Worm (Caenorhabditis elegans) whole organism, midembryonic: ENCODE data around the gene nhr-252.

Experiments used
- cog-1 ChIP-seq: sonication (generic microtip); optimal IDR thresholded peaks from 2 replicates; lab custom pipeline; 2016; ENCODE audit warnings: missing genetic modification characterization, missing compliant biosample characterization
- flt-1 ChIP-seq: fragments of 200-800 bp; sonication (Bioruptor generic); IDR thresholded peaks from 2 replicates; pipeline ENCODE4 v1.3.6; 2022; ENCODE audit warnings: missing genetic modification characterization, missing compliant biosample characterization
- ref-1 ChIP-seq: fragments of 200-800 bp; sonication (Bioruptor generic); conservative IDR thresholded peaks from 2 replicates; pipeline ENCODE4 v1.3.6; 2022; ENCODE audit warnings: missing genetic modification reagents, missing genetic modification characterization, missing compliant biosample characterization
- ztf-29 ChIP-seq: fragments of 200-800 bp; sonication (Bioruptor generic); IDR thresholded peaks from 2 replicates; pipeline ENCODE4 v1.3.6; 2022; ENCODE audit warnings: missing genetic modification reagents, missing genetic modification characterization, missing compliant biosample characterization

DNA sequence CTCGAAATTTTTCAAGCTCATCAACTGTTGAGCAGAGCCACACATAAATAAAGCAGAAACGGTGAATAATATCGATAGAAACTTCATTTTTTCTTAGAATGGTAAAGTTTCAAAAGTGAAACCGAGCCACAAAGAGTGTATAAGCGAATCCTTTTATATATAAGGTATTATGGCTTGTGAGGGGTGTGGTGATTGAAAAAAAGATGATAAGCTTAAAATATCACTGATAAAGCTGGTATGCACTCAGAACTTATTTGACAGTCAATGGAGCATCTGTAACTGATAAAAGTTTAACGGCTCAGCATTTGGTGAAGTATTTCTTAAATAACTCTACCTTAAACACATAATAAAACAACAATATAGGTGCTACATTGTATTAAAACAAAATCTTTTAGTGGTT, 10.2 kb downstream of the nhr-252 start, which contains the start of gene dod-19:
- TF ChIP-seq cog-1 (tag; lab: Kevin White, UChicago) (no peak), ref-1 (no peak), flt-1 (GFP tag; lab: Robert Waterston, UW) (no peak), ztf-29 (no peak)
